Worm (Caenorhabditis elegans): ENCODE results near the gene B0457.4.

B0457.4 gene

ce11 chrII:8931405-8932149, 19.7 kb upstream of the B0457.4 start (continued):
- TF ChIP-seq ceh-82 (tag; optimal IDR thresholded peaks at IDR 0.05) (peak in 1 of 3 experiments; percentile 19), unc-98 (GFP tag; IDR thresholded peaks at IDR 0.05) (no peak), skn-1 (tag; optimal IDR thresholded peaks at IDR 0.05) (no peak), unc-30 (tag; optimal IDR thresholded peaks at IDR 0.05) (no peak), Y116A8C.19 (tag; optimal IDR thresholded peaks at IDR 0.05; ENCODE audit: borderline replicate concordance) (no peak), lsy-2 (tag; optimal IDR thresholded peaks at IDR 0.05) (peak in 1 of 2 experiments; percentile 27), mab-9 (GFP tag; IDR thresholded peaks at IDR 0.05) (no peak), jun-1 (tag; optimal IDR thresholded peaks at IDR 0.05) (no peak), unc-62 (GFP tag; optimal IDR thresholded peaks at IDR 0.05) (no peak), unc-86 (tag; optimal IDR thresholded peaks at IDR 0.05) (no peak), fkh-4 (tag; optimal IDR thresholded peaks at IDR 0.05; ENCODE audit: borderline replicate concordance) (no peak), fkh-10 (GFP tag; optimal IDR thresholded peaks at IDR 0.05) (no peak), hpl-2 (GFP tag; optimal IDR thresholded peaks at IDR 0.05) (no peak), efl-1 (optimal IDR thresholded peaks at IDR 0.05) (no peak), efl-1 (GFP tag; optimal IDR thresholded peaks at IDR 0.05 in 1 of 2) (peak; percentile 3 to 6), grh-1 (GFP tag; IDR thresholded peaks at IDR 0.05) (no peak), nhr-19 (GFP tag; conservative IDR thresholded peaks at IDR 0.05) (no peak), ces-1 (GFP tag; optimal IDR thresholded peaks at IDR 0.05) (no peak), xbp-1 (tag; optimal IDR thresholded peaks at IDR 0.05) (peak; percentile 25), alr-1 (tag; optimal IDR thresholded peaks at IDR 0.05; ENCODE audit: borderline replicate concordance) (no peak), nhr-28 (tag; optimal IDR thresholded peaks at IDR 0.05) (no peak), elt-3 (tag; optimal IDR thresholded peaks at IDR 0.05) (no peak), ztf-4 (tag; optimal IDR thresholded peaks at IDR 0.05) (no peak), lir-3 (tag; optimal IDR thresholded peaks at IDR 0.05; ENCODE audit: poor library complexity) (no peak), lin-35 (GFP tag; optimal IDR thresholded peaks at IDR 0.05) (peak; percentile 29 to 31), sptf-1 (tag; optimal IDR thresholded peaks at IDR 0.05) (no peak), hlh-17 (GFP tag; optimal IDR thresholded peaks at IDR 0.05; ENCODE audit: borderline replicate concordance) (no peak), blmp-1 (tag; optimal IDR thresholded peaks at IDR 0.05) (no peak), egl-27 (tag; optimal IDR thresholded peaks at IDR 0.05) (no peak), zip-4 (GFP tag; optimal IDR thresholded peaks at IDR 0.05) (no peak), lin-15B (tag; optimal IDR thresholded peaks at IDR 0.05) (no peak), sox-4 (tag; optimal IDR thresholded peaks at IDR 0.05) (no peak), efl-3 (GFP tag; optimal IDR thresholded peaks at IDR 0.05) (no peak), nhr-85 (tag) (no peak), ceh-8 (GFP tag; optimal IDR thresholded peaks at IDR 0.05) (no peak), sup-37 (GFP tag; optimal IDR thresholded peaks at IDR 0.05) (no peak), nhr-84 (tag; optimal IDR thresholded peaks at IDR 0.05) (no peak), nhr-237 (tag; optimal IDR thresholded peaks at IDR 0.05) (no peak), pag-3 (tag; optimal IDR thresholded peaks at IDR 0.05; ENCODE audit: borderline replicate concordance, insufficient read depth) (no peak), snu-23 (GFP tag; optimal IDR thresholded peaks at IDR 0.05) (peak; percentile 56), pax-3 (tag; optimal IDR thresholded peaks at IDR 0.05) (no peak), C04F5.9 (tag; optimal IDR thresholded peaks at IDR 0.05) (no peak), zag-1 (tag; optimal IDR thresholded peaks at IDR 0.05) (no peak), mdl-1 (tag; optimal IDR thresholded peaks at IDR 0.05) (peak in 1 of 2 experiments; percentile 32), dsc-1 (tag; optimal IDR thresholded peaks at IDR 0.05) (peak; percentile 4), nhr-90 (tag; optimal IDR thresholded peaks at IDR 0.05; ENCODE audit: poor library complexity) (no peak), ama-1 (optimal IDR thresholded peaks at IDR 0.05) (no peak), nhr-71 (tag; optimal IDR thresholded peaks at IDR 0.05) (peak; percentile 34), ceh-88 (GFP tag; IDR thresholded peaks at IDR 0.05) (no peak), nhr-47 (tag; optimal IDR thresholded peaks at IDR 0.05) (no peak), F16B12.6 (tag; optimal IDR thresholded peaks at IDR 0.05) (no peak), fkh-8 (tag; optimal IDR thresholded peaks at IDR 0.05) (no peak)

Data from whole organism, L1 larva.